Fruit fly (Drosophila melanogaster): ENCODE measurements around the gene Npc1a.
A peak's percentile ranks its signal among the peaks of the same experiment; 100 is the strongest.

Gene Npc1a

DNA sequence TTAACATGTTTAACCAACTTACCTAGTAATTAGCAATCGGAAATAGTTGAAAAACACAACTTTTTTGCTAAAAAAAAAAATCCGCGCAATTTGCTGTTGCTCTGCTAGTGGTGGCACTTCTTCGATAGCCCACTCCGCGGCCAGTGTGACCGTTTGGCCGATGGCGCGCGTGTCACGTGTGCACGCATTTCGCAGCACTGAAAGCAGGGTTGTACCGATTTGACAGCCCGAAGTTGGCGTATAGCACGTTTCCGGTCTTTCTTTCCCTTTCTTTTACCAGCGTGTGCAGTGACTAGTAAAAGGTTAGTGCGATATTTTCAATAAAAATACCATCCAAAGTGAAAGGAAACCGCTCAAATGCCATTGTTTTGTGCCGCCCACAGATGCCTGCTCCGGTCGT, 20.2 kb downstream of the Npc1a start, which contains the start of the genes Ripalpha and RpL7 (continued):
- TF ChIP-seq ATbp (GFP tag; optimal IDR thresholded peaks at IDR 0.05) (peak; percentile 98), crp (GFP tag; optimal IDR thresholded peaks at IDR 0.05) (peak in 1 of 2 experiments; percentile 77), ftz-f1 (GFP tag; optimal IDR thresholded peaks at IDR 0.05) (peak; percentile 97), CG13287 (GFP tag; IDR thresholded peaks at IDR 0.05; ENCODE audit: partially characterized antibody) (peak; percentile 93), ara (GFP tag; IDR thresholded peaks at IDR 0.05) (peak; percentile 96), CG34422 (GFP tag; IDR thresholded peaks at IDR 0.05) (peak; percentile 98), aop (GFP tag; IDR thresholded peaks at IDR 0.05) (peak; percentile 85), gcm (GFP tag; optimal IDR thresholded peaks at IDR 0.05) (peak; percentile 92), Mad (GFP tag; optimal IDR thresholded peaks at IDR 0.05) (peak; percentile 99), hbn (GFP tag; IDR thresholded peaks at IDR 0.05; ENCODE audit: partially characterized antibody) (peak; percentile 81), CG18011 (GFP tag; optimal IDR thresholded peaks at IDR 0.05) (peak; percentile 92), vfl (GFP tag; optimal IDR thresholded peaks at IDR 0.05) (peak; percentile 97), Pdp1 (GFP tag; optimal IDR thresholded peaks at IDR 0.05) (peak; percentile 96 to 97), exex (tag; optimal IDR thresholded peaks at IDR 0.05) (peak; percentile 78), CG8924 (tag; optimal IDR thresholded peaks at IDR 0.05) (peak; percentile 89), CG12659 (GFP tag; optimal IDR thresholded peaks at IDR 0.05) (peak; percentile 100), Dp (GFP tag; optimal IDR thresholded peaks at IDR 0.05) (peak; percentile 78), Sry-β (GFP tag; optimal IDR thresholded peaks at IDR 0.05) (peak; percentile 76), trh (GFP tag; optimal IDR thresholded peaks at IDR 0.05) (peak; percentile 98), CG12071 (GFP tag; optimal IDR thresholded peaks at IDR 0.05) (peak; percentile 98), gce (GFP tag; IDR thresholded peaks at IDR 0.05) (peak; percentile 97), CG1647 (GFP tag; optimal IDR thresholded peaks at IDR 0.05) (peak; percentile 98), ash1 (GFP tag; optimal IDR thresholded peaks at IDR 0.05) (peak; percentile 100), nau (GFP tag; optimal IDR thresholded peaks at IDR 0.05) (peak; percentile 99), kay (GFP tag; optimal IDR thresholded peaks at IDR 0.05) (peak; percentile 92), hth (optimal IDR thresholded peaks at IDR 0.05) (no peak), ERR (GFP tag; optimal IDR thresholded peaks at IDR 0.05) (peak; percentile 97), toy (GFP tag; IDR thresholded peaks at IDR 0.05) (no peak; the same call in 1 of the 2 replicates), sd (tag; optimal IDR thresholded peaks at IDR 0.05) (peak; percentile 81), pum (GFP tag; optimal IDR thresholded peaks at IDR 0.05) (peak; percentile 96), CG8478 (optimal IDR thresholded peaks at IDR 0.05) (no peak), CG4424 (GFP tag; optimal IDR thresholded peaks at IDR 0.05) (peak; percentile 97), BtbVII (GFP tag; optimal IDR thresholded peaks at IDR 0.05) (peak; percentile 98), Antp (GFP tag; optimal IDR thresholded peaks at IDR 0.05) (peak; percentile 92), crol (GFP tag; IDR thresholded peaks at IDR 0.05) (no peak; the same call in 1 of the 2 replicates), CG11456 (GFP tag; IDR thresholded peaks at IDR 0.05) (peak; percentile 99), HHEX (GFP tag; optimal IDR thresholded peaks at IDR 0.05) (peak; percentile 99), CG16779 (GFP tag; IDR thresholded peaks at IDR 0.05) (peak; percentile 97), mam (GFP tag; optimal IDR thresholded peaks at IDR 0.05) (peak; percentile 94), chinmo (GFP tag; IDR thresholded peaks at IDR 0.05; ENCODE audit: partially characterized antibody) (peak; percentile 91), Hey (tag; optimal IDR thresholded peaks at IDR 0.05) (peak; percentile 98), Ada2b (GFP tag; IDR thresholded peaks at IDR 0.05) (peak; percentile 86), row (GFP tag; IDR thresholded peaks at IDR 0.05) (peak; percentile 83), CG12219 (GFP tag; optimal IDR thresholded peaks at IDR 0.05) (peak; percentile 95), gsb (GFP tag; IDR thresholded peaks at IDR 0.05) (peak; percentile 88), salm (tag; optimal IDR thresholded peaks at IDR 0.05) (peak; percentile 92), hb (GFP tag; IDR thresholded peaks at IDR 0.05; ENCODE audit: partially characterized antibody) (peak; percentile 70), CG8388 (GFP tag; optimal IDR thresholded peaks at IDR 0.05) (peak; percentile 92), CkIIα-i1 (GFP tag; IDR thresholded peaks at IDR 0.05) (peak; percentile 83; the same call in 1 of the 2 replicates), CG4707 (GFP tag; optimal IDR thresholded peaks at IDR 0.05) (peak; percentile 94), Myb (GFP tag; optimal IDR thresholded peaks at IDR 0.05) (peak; percentile 93)
